Fruit fly (Drosophila melanogaster) whole organism, pupa: ENCODE measurements around the gene atms.
A peak's percentile ranks its signal among the peaks of the same experiment; 100 is the strongest.

Source experiments
- CG10348 ChIP-seq: fragments of 200-800 bp; sonication (Bioruptor generic); IDR thresholded peaks from 2 replicates; pipeline ENCODE4 v1.3.6; 2022; ENCODE audit warnings: missing biosample characterization, missing genetic modification characterization
- CG12605 ChIP-seq: fragments of 200-800 bp; sonication (Bioruptor generic); IDR thresholded peaks from 2 replicates; pipeline ENCODE4 v1.3.6; 2022; ENCODE audit warnings: missing biosample characterization, missing genetic modification characterization
- CG13204 ChIP-seq: fragments of 200-800 bp; sonication (Bioruptor generic); optimal IDR thresholded peaks from 2 replicates; lab custom pipeline; 2018; ENCODE audit warnings: missing biosample characterization, mild to moderate bottlenecking, missing genetic modification characterization, moderate library complexity
- CG14655 ChIP-seq: fragments of 200-800 bp; sonication (Bioruptor generic); optimal IDR thresholded peaks from 3 replicates; lab custom pipeline; 2017; ENCODE audit warnings: mild to moderate bottlenecking, missing biosample characterization, missing genetic modification reagents, missing genetic modification characterization
- CG15710 ChIP-seq: fragments of 200-800 bp; sonication (Bioruptor generic); optimal IDR thresholded peaks from 2 replicates; lab custom pipeline; 2018; ENCODE audit warnings: missing biosample characterization, mild to moderate bottlenecking, missing genetic modification characterization, moderate library complexity
- CG17806 ChIP-seq: fragments of 200-800 bp; sonication (Bioruptor generic); optimal IDR thresholded peaks from 2 replicates; lab custom pipeline; 2018; ENCODE audit warnings: missing biosample characterization, mild to moderate bottlenecking, missing genetic modification characterization, moderate library complexity
- CG32121 ChIP-seq: fragments of 200-800 bp; sonication (Bioruptor generic); IDR thresholded peaks from 2 replicates; pipeline ENCODE4 v1.3.6; 2022; ENCODE audit warnings: missing biosample characterization, missing genetic modification characterization
- CG34367 ChIP-seq: fragments of 200-800 bp; sonication (Bioruptor generic); optimal IDR thresholded peaks from 2 replicates; lab custom pipeline; 2018; ENCODE audit warnings: missing biosample characterization, mild to moderate bottlenecking, missing genetic modification characterization
- CG4496 ChIP-seq: fragments of 200-800 bp; sonication (Bioruptor generic); IDR thresholded peaks from 3 replicates; pipeline ENCODE4 v1.3.6; 2022; ENCODE audit warnings: missing biosample characterization, missing genetic modification characterization
- CG8159 ChIP-seq: fragments of 200-800 bp; sonication (Bioruptor generic); optimal IDR thresholded peaks from 3 replicates; lab custom pipeline; 2018; ENCODE audit warnings: missing biosample characterization, mild to moderate bottlenecking, missing genetic modification characterization, moderate library complexity
- CG8301 ChIP-seq: fragments of 200-800 bp; sonication (Bioruptor generic); optimal IDR thresholded peaks from 2 replicates; lab custom pipeline; 2018; ENCODE audit warnings: missing biosample characterization, mild to moderate bottlenecking, missing genetic modification characterization
- CG9948 ChIP-seq: fragments of 200-800 bp; sonication (Bioruptor generic); optimal IDR thresholded peaks from 2 replicates; lab custom pipeline; 2018; ENCODE audit warnings: missing biosample characterization, mild to moderate bottlenecking, missing genetic modification characterization, moderate library complexity
- D1 ChIP-seq: fragments of 200-800 bp; sonication (Bioruptor generic); optimal IDR thresholded peaks from 2 replicates; lab custom pipeline; 2018; ENCODE audit warnings: missing biosample characterization, mild to moderate bottlenecking, missing genetic modification characterization, moderate library complexity
- EcR ChIP-seq: fragments of 200-800 bp; sonication (Bioruptor generic); optimal IDR thresholded peaks from 3 replicates; lab custom pipeline; 2019; ENCODE audit warnings: missing biosample characterization, missing genetic modification characterization, mild to moderate bottlenecking, moderate library complexity, missing genetic modification reagents
- Ets98B ChIP-seq: fragments of 200-800 bp; sonication (Bioruptor generic); IDR thresholded peaks from 2 replicates; pipeline ENCODE4 v1.3.6; 2022; ENCODE audit warnings: missing biosample characterization, missing genetic modification characterization
- Pif1A ChIP-seq: fragments of 200-800 bp; sonication (Bioruptor generic); optimal IDR thresholded peaks from 3 replicates; lab custom pipeline; 2016; ENCODE audit warnings: missing biosample characterization, missing genetic modification characterization
- Pif1B ChIP-seq: fragments of 200-800 bp; sonication (Bioruptor generic); optimal IDR thresholded peaks from 3 replicates; lab custom pipeline; 2016; ENCODE audit warnings: missing biosample characterization, missing genetic modification characterization
- Snoo ChIP-seq: fragments of 200-800 bp; sonication (Bioruptor generic); optimal IDR thresholded peaks from 3 replicates; lab custom pipeline; 2017; ENCODE audit warnings: missing biosample characterization, mild to moderate bottlenecking, missing genetic modification characterization, inconsistent platforms
- fd96Ca ChIP-seq: fragments of 200-800 bp; sonication (Bioruptor generic); IDR thresholded peaks from 3 replicates; pipeline ENCODE4 v1.3.6; 2022; ENCODE audit warnings: missing biosample characterization, missing genetic modification characterization
- gl ChIP-seq: fragments of 200-800 bp; sonication (Bioruptor generic); optimal IDR thresholded peaks from 2 replicates; lab custom pipeline; 2018; ENCODE audit warnings: missing biosample characterization, mild to moderate bottlenecking, missing genetic modification characterization
- rn ChIP-seq: fragments of 200-800 bp; sonication (Bioruptor generic); IDR thresholded peaks from 2 replicates; pipeline ENCODE4 v1.3.6; 2022; ENCODE audit warnings: missing biosample characterization, missing genetic modification characterization

Gene atms

DNA sequence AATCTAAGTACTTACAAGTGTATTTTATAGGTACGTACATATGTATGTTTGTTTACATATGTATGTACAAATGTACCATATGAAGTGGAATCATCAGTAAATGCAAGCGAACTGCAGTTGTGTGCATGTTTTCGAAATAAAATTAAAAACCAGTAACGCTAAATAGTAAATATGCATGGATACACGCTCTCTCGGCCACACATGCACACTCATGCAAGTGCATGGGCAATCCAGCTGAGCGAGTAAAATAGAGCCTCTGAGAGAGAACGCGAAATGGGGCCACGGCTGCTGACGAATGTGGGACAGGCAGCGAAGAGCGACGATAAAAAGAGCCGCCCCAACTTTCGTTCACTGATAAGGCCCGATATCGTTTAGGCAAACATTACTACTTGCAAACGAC is 57.7 kb downstream of the atms start:
- TF ChIP-seq EcR (GFP tag; lab: Kevin White, UChicago), result peak; percentile 73
- no peak for TF ChIP-seq Pif1B (GFP tag; lab: Kevin White, UChicago)
- TF ChIP-seq, all 21 proteins: peak for 1

DNA sequence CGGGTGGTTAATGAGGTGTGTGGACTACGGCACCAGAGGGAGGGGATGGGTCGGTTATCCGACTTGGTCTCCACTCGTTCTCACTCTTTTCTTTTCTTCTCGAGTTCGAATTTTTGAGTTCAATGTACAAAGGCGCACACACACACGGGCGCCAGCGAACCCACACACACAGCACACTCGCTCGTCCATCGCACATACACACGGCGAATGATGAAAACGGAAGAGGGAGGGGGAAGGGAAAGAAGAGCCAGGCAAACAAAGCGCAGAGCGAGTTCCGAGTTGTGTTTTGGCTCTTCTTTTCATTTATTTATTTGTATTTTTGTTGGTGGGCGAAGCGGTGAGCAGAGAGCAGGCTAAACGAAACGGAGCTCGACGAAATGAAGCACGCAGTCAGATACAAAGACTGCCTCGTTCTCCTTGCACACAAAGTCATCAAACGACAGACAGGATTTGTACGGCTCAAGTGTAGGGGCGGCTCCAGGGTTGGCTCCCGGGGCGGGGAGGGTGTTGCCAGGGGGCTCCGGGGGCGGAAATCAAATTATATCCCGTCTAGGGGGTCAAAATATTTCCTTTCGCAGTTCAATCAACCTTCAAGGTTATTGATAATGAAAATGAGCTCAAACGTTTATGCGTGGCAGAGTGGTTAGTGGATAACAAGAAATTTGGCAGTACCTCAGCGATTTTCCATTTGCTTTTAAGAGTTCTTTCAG is 60.3 kb downstream of the atms start:
- TF ChIP-seq CG10348 (GFP tag; lab: Robert Waterston, UW), result no peak
- no peak for TF ChIP-seq CG14655 (GFP tag; lab: Kevin White, UChicago)
- peak; percentile 20 for TF ChIP-seq Pif1A (GFP tag; lab: Kevin White, UChicago)
- TF ChIP-seq CG12605 (GFP tag; lab: Robert Waterston, UW), result no peak
- no peak for TF ChIP-seq CG8301 (tag; lab: Kevin White, UChicago)
- peak; percentile 70 for TF ChIP-seq gl (tag; lab: Kevin White, UChicago)
- peak; percentile 80 for TF ChIP-seq CG4496 (GFP tag; lab: Robert Waterston, UW)
- TF ChIP-seq rn (GFP tag; lab: Robert Waterston, UW), result no peak
- no peak for TF ChIP-seq CG9948 (tag; lab: Kevin White, UChicago)
- TF ChIP-seq Pif1B (GFP tag; lab: Kevin White, UChicago), result peak; percentile 20
- TF ChIP-seq CG32121 (GFP tag; lab: Robert Waterston, UW), result no peak
- TF ChIP-seq Snoo (tag; lab: Kevin White, UChicago), result no peak
- peak; percentile 62; the same call in 1 of the 3 replicates for TF ChIP-seq fd96Ca (GFP tag; lab: Robert Waterston, UW)
- TF ChIP-seq CG8159 (tag; lab: Kevin White, UChicago), result no peak
- TF ChIP-seq CG34367 (tag; lab: Kevin White, UChicago), result no peak
- peak; percentile 26 for TF ChIP-seq CG17806 (tag; lab: Kevin White, UChicago)
- peak; percentile 99 for TF ChIP-seq EcR (GFP tag; lab: Kevin White, UChicago)
- peak; percentile 29 for TF ChIP-seq CG15710 (tag; lab: Kevin White, UChicago)
- TF ChIP-seq CG13204 (GFP tag; lab: Kevin White, UChicago), result peak; percentile 76
- TF ChIP-seq Ets98B (GFP tag; lab: Robert Waterston, UW), result no peak
- no peak for TF ChIP-seq D1 (tag; lab: Kevin White, UChicago)
- TF ChIP-seq, all 21 proteins: peak for 9

DNA sequence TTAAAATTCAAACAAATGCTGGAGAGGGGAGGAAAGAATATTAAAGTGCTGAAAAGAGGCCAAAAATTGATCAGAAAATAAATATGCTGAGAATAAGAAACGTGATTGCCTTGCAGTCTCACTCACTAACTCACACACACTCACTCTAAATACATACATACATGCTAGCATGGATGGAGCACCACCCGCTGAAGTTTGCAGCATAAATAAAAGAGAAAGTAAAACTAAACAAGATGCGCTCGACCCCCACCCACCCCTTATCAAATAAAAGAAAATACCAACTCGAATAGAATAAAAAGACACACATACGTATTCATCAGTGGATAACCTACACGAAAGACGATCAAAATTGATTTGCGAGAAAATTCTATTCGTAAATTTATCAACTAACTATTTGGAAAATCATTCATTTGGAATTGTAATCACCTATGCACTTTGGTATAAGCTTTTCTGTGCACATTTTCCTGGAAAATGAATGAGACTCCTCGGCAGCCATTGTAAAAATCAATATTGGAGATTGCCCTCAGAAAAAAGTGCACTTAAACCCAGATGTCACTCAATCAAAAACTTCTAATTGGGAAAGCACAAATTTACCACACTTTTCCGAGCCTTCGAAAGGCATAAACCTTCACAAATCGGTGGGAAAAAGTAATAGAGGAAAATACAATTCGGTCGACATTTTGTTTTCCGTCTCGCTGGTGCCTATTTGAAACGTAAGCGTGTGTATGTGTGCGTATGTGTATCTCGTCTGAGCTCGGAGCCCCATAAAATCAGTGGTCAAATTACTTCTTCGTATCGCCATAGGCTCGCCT is 61.5 kb downstream of the atms start, which contains the start of gene Gmppb:
Gene Gmppb, plus strand, starts transcription at position 321 of the 812 bp plus-strand sequence.
- TF ChIP-seq CG13204 (GFP tag; lab: Kevin White, UChicago) (no peak), CG17806 (tag; lab: Kevin White, UChicago) (no peak), CG15710 (tag; lab: Kevin White, UChicago) (no peak)

DNA sequence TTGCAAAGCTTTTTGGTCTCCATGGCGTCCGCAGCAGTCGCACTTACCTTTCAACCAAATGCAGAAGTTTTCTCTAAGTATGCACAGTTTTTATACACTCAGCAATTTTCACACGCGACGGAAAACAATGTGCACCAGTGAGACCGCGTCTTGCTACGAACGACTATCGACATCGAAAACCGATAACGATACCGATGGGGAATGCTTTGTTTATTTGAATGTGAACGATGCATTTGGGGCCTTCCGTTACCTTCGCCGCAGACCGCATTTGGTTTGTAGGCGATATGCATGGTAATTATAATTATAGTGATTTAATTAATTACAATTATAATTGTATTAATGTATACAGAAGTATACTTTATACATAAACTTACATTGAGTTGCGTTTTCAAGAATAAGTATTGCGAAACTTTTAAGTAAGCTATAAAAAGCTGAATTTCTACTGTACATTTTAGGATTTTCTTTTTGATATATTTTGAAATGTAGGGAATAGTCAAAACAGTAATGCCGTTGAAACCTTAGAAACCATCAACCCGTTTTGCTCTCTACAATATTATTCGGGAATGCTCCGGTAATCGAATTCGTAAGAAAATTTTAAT is 62.2 kb downstream of the atms start, which contains the start of the genes Hus1-like and ctrip:
Gene Hus1-like, minus strand, starts transcription at position 161 of the 599 bp plus-strand sequence.
Gene ctrip, minus strand, starts transcription at position 161 of the 599 bp plus-strand sequence.
- TF ChIP-seq CG14655 (GFP tag; lab: Kevin White, UChicago) (no peak), Snoo (tag; lab: Kevin White, UChicago) (no peak), EcR (GFP tag; lab: Kevin White, UChicago) (peak; percentile 27), CG34367 (tag; lab: Kevin White, UChicago) (no peak), CG12605 (GFP tag; lab: Robert Waterston, UW) (0 out of 2 replicates have a peak, but pooled peaks have one; percentile 14), CG32121 (GFP tag; lab: Robert Waterston, UW) (no peak), Ets98B (GFP tag; lab: Robert Waterston, UW) (no peak), fd96Ca (GFP tag; lab: Robert Waterston, UW) (0 out of 3 replicates have a peak, but pooled peaks have one; percentile 36)

DNA sequence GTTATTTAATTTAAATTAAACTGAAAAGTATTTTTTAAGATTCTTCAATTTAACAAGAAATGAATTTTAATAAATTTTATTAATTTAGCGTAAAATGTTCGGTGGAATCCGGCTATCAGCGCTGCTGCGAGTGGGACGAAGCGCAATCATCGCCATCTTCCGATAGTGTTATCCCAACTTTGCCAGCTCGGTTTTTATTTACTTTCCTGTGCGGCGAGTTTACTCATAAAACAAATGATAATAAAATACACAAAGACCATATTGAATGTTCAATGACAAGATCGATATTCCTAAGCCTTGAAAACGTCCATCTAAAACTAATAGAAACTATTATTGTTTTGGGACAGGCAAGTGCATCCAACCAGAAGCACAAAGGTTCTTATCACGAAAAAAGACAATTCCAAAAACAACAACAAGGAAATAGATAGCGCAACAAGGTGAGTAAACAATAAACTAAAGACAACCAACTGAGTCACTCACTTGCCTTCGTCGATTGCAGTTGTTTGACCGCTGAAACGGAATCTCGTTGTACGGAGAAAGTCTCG is 63.4 kb downstream of the atms start:
- TF ChIP-seq fd96Ca (GFP tag; lab: Robert Waterston, UW) (peak; percentile 62; the same call in 2 of the 3 replicates), CG12605 (GFP tag; lab: Robert Waterston, UW) (peak; percentile 14; the same call in 1 of the 2 replicates), CG4496 (GFP tag; lab: Robert Waterston, UW) (0 out of 3 replicates have a peak, but pooled peaks have one; percentile 40), CG17806 (tag; lab: Kevin White, UChicago) (no peak), Snoo (tag; lab: Kevin White, UChicago) (peak; percentile 11), EcR (GFP tag; lab: Kevin White, UChicago) (peak; percentile 76), CG9948 (tag; lab: Kevin White, UChicago) (no peak), CG15710 (tag; lab: Kevin White, UChicago) (peak; percentile 34), Ets98B (GFP tag; lab: Robert Waterston, UW) (peak; percentile 26; the same call in 1 of the 2 replicates), gl (tag; lab: Kevin White, UChicago) (peak; percentile 33), rn (GFP tag; lab: Robert Waterston, UW) (no peak), CG8301 (tag; lab: Kevin White, UChicago) (no peak), CG34367 (tag; lab: Kevin White, UChicago) (peak; percentile 9), CG8159 (tag; lab: Kevin White, UChicago) (no peak), Pif1B (GFP tag; lab: Kevin White, UChicago) (no peak), CG32121 (GFP tag; lab: Robert Waterston, UW) (peak; percentile 34; the same call in 1 of the 2 replicates)
